Fruit fly (Drosophila melanogaster): ENCODE data around the gene GatC.
A peak's percentile ranks its signal among the peaks of the same experiment; 100 is the strongest.

Gene GatC

DNA sequence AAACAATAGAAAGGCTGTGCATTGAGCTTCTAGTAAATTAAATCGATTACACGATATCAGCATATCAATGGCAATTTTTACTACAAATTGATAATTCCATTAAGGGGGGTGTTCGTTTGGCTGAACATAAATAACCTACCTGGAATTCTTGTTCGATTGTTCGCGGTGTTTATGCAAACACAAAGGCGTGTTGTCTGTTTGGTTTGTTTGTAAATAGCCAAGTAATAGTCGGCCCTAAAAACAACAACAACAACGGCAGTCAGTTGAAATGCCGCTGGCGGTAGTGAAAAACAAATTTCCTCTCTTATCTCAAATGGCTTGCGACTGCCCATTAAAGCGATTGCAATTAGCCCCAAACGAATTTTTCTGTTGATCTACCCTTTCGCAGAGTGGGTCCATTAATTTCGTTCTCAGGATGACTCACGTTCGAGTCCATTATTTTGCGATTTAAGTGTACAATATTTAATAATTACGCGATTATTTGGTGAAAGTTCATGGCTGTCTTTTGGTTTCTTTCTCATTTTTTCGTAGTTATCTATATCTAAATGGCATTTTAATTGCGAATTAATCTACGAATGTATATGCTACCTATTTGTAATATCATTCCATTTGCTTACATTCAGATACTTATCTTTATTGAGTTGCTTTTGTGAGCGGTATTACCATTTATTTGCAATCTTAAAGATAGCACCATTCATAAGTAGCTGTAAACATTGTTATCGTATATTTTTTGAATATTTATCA, 5.9 kb upstream of the GatC start (continued):
- TF ChIP-seq CG33213 (GFP tag; optimal IDR thresholded peaks at IDR 0.05) (no peak), vvl (GFP tag; IDR thresholded peaks at IDR 0.05) (no peak), CG4424 (GFP tag; optimal IDR thresholded peaks at IDR 0.05) (no peak)

DNA sequence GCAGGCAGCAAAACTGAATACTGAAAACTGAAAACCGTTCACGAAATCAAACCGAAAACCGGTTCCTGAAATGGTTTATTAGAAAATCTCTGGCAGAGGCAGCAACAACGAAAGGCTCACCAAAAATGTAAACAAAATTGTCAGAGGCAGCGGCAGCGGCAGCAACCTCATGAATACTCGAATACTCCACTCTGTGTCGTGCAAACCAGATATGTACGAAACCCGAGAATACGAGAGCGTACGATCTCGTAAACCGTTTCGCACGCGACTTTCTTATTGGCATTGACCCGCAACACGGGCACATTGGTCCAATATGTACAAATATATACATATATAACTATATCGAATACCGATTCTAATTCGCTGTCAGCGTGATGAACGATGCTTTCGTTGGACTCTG, 4.7 kb upstream of the GatC start:
- no peak for TF ChIP-seq sim (GFP tag; IDR thresholded peaks at IDR 0.05)
- no peak for TF ChIP-seq CG2712 (tag; optimal IDR thresholded peaks at IDR 0.05)
- TF ChIP-seq Ada2b (GFP tag; IDR thresholded peaks at IDR 0.05) = no peak
- peak; percentile 92; the same call in 2 of the 3 replicates for TF ChIP-seq CG6175 (GFP tag; IDR thresholded peaks at IDR 0.05)
- peak; percentile 48 for TF ChIP-seq kni (GFP tag; optimal IDR thresholded peaks at IDR 0.05)
- TF ChIP-seq Deaf1 (tag; optimal IDR thresholded peaks at IDR 0.05) = peak; percentile 56
- TF ChIP-seq bab2 (GFP tag; optimal IDR thresholded peaks at IDR 0.05) = no peak
- no peak for TF ChIP-seq CG1024 (GFP tag; IDR thresholded peaks at IDR 0.05)
- peak; percentile 83 for TF ChIP-seq cwo (GFP tag; optimal IDR thresholded peaks at IDR 0.05)
- peak; percentile 4 for TF ChIP-seq Med (GFP tag)
- peak in 1 of 2 experiments; percentile 89 for TF ChIP-seq insv (GFP tag; optimal IDR thresholded peaks at IDR 0.05)
- no peak for TF ChIP-seq Hmr (GFP tag; optimal IDR thresholded peaks at IDR 0.05)
- TF ChIP-seq CG34224 (GFP tag; IDR thresholded peaks at IDR 0.05; ENCODE audit: partially characterized antibody) = 0 out of 3 replicates have a peak, but pooled peaks have one; percentile 34
- TF ChIP-seq Elba2 (GFP tag; optimal IDR thresholded peaks at IDR 0.05) = peak; percentile 41
- no peak for TF ChIP-seq CG2678 (tag; optimal IDR thresholded peaks at IDR 0.05)
- TF ChIP-seq CG4360 (GFP tag; IDR thresholded peaks at IDR 0.05) = 0 out of 2 replicates have a peak, but pooled peaks have one; percentile 18
- no peak for TF ChIP-seq bcd (GFP tag; optimal IDR thresholded peaks at IDR 0.05)
- TF ChIP-seq sd (tag; optimal IDR thresholded peaks at IDR 0.05) = peak; percentile 72
- TF ChIP-seq vvl (GFP tag; IDR thresholded peaks at IDR 0.05) = 0 out of 2 replicates have a peak, but pooled peaks have one; percentile 52
- TF ChIP-seq CG10543 (GFP tag; optimal IDR thresholded peaks at IDR 0.05) = peak; percentile 2
- peak; percentile 48; the same call in 1 of the 2 replicates for TF ChIP-seq Adf1 (GFP tag; IDR thresholded peaks at IDR 0.05)
- no peak for TF ChIP-seq CG3065 (GFP tag; optimal IDR thresholded peaks at IDR 0.05)
- TF ChIP-seq oc (tag; optimal IDR thresholded peaks at IDR 0.05) = no peak
- TF ChIP-seq CG12769 (tag; optimal IDR thresholded peaks at IDR 0.05) = peak; percentile 79
- TF ChIP-seq CG13894 (tag; optimal IDR thresholded peaks at IDR 0.05) = peak; percentile 25
- TF ChIP-seq sqz (GFP tag; optimal IDR thresholded peaks at IDR 0.05) = no peak
- peak; percentile 16 for TF ChIP-seq corto (GFP tag; optimal IDR thresholded peaks at IDR 0.05)
- peak; percentile 45 for TF ChIP-seq lbe (GFP tag; optimal IDR thresholded peaks at IDR 0.05)
- TF ChIP-seq CG2199 (GFP tag; IDR thresholded peaks at IDR 0.05) = 0 out of 3 replicates have a peak, but pooled peaks have one; percentile 54
- TF ChIP-seq Xbp1 (GFP tag; optimal IDR thresholded peaks at IDR 0.05) = no peak
- peak; percentile 32; the same call in 1 of the 3 replicates for TF ChIP-seq so (GFP tag; IDR thresholded peaks at IDR 0.05)

DNA sequence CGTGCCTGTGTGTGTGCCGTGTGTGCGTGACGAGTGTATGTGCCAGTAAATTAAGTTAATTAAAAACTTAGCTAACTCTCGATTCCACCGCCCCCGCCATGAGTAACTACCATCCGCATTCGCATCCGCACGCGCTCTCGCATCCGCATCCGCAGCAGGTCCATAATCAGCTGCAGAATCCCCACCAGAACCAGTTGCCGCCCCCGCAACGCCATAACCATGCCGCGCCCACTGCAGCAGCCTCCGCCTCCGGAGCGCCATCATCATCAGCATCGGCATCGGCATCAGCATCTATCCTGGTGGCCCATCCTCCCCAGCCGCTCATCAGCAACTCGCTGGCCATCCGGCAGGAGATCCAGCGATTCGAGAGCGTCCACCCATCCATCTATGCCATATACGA, 3.1 kb upstream of the GatC start:
- TF ChIP-seq ci (GFP tag; IDR thresholded peaks at IDR 0.05) (0 out of 3 replicates have a peak, but pooled peaks have one; percentile 36), CG18476 (GFP tag; optimal IDR thresholded peaks at IDR 0.05) (no peak), CG16863 (GFP tag; optimal IDR thresholded peaks at IDR 0.05) (no peak), Drgx (GFP tag; IDR thresholded peaks at IDR 0.05) (0 out of 2 replicates have a peak, but pooled peaks have one; percentile 6), Doc2 (GFP tag; IDR thresholded peaks at IDR 0.05) (0 out of 2 replicates have a peak, but pooled peaks have one; percentile 13), vfl (GFP tag; optimal IDR thresholded peaks at IDR 0.05) (no peak), CG8765 (GFP tag; IDR thresholded peaks at IDR 0.05) (0 out of 2 replicates have a peak, but pooled peaks have one; percentile 15), Jarid2 (GFP tag; optimal IDR thresholded peaks at IDR 0.05) (no peak), CG13775 (GFP tag; optimal IDR thresholded peaks at IDR 0.05) (peak; percentile 60), wor (GFP tag; IDR thresholded peaks at IDR 0.05) (no peak), Rfx (GFP tag; IDR thresholded peaks at IDR 0.05) (0 out of 2 replicates have a peak, but pooled peaks have one; percentile 7), chm (GFP tag; IDR thresholded peaks at IDR 0.05) (0 out of 2 replicates have a peak, but pooled peaks have one; percentile 31), pnt (GFP tag; optimal IDR thresholded peaks at IDR 0.05) (no peak), Awh (GFP tag; IDR thresholded peaks at IDR 0.05) (0 out of 2 replicates have a peak, but pooled peaks have one; percentile 22), knrl (GFP tag; IDR thresholded peaks at IDR 0.05; ENCODE audit: partially characterized antibody) (no peak)
